Fruit fly (Drosophila melanogaster): ENCODE data around the gene Trmt61.

Trmt61 gene

dm6 chr3R:26020244-26021171 lies 38.8 kb upstream of the Trmt61 start (continued):
- TF ChIP-seq CG18262 (tag; optimal IDR thresholded peaks at IDR 0.05) (peak; percentile 73), unc-4 (GFP tag; IDR thresholded peaks at IDR 0.05; ENCODE audit: partially characterized antibody) (no peak), CG3838 (GFP tag; optimal IDR thresholded peaks at IDR 0.05) (no peak), mirr (GFP tag; optimal IDR thresholded peaks at IDR 0.05) (peak; percentile 33), CG6813 (GFP tag; optimal IDR thresholded peaks at IDR 0.05) (peak; percentile 62), cwo (GFP tag; optimal IDR thresholded peaks at IDR 0.05) (peak; percentile 58), CG2202 (tag; optimal IDR thresholded peaks at IDR 0.05) (peak; percentile 36), Awh (GFP tag; IDR thresholded peaks at IDR 0.05) (0 out of 2 replicates have a peak, but pooled peaks have one; percentile 39), zf30C (GFP tag; optimal IDR thresholded peaks at IDR 0.05) (peak; percentile 72), emc (GFP tag; optimal IDR thresholded peaks at IDR 0.05) (no peak), usp (GFP tag; optimal IDR thresholded peaks at IDR 0.05) (no peak), pros (GFP tag; optimal IDR thresholded peaks at IDR 0.05) (peak; percentile 91), CG12744 (GFP tag; optimal IDR thresholded peaks at IDR 0.05) (no peak), dm (GFP tag; optimal IDR thresholded peaks at IDR 0.05) (no peak), Eip74EF (GFP tag; optimal IDR thresholded peaks at IDR 0.05) (peak in 1 of 2 experiments; percentile 5), Opbp (GFP tag; IDR thresholded peaks at IDR 0.05; ENCODE audit: partially characterized antibody) (no peak), her (GFP tag; optimal IDR thresholded peaks at IDR 0.05) (no peak), pita (GFP tag; optimal IDR thresholded peaks at IDR 0.05) (no peak), danr (GFP tag; IDR thresholded peaks at IDR 0.05) (no peak), CG13123 (GFP tag; optimal IDR thresholded peaks at IDR 0.05) (no peak), inv (GFP tag; IDR thresholded peaks at IDR 0.05; ENCODE audit: partially characterized antibody) (no peak), wek (GFP tag; optimal IDR thresholded peaks at IDR 0.05) (no peak), CG17912 (GFP tag; optimal IDR thresholded peaks at IDR 0.05) (no peak), CG6654 (GFP tag; optimal IDR thresholded peaks at IDR 0.05) (peak; percentile 30), oc (tag; optimal IDR thresholded peaks at IDR 0.05) (no peak), CG4404 (GFP tag; IDR thresholded peaks at IDR 0.05) (no peak), CG12659 (GFP tag; optimal IDR thresholded peaks at IDR 0.05) (peak; percentile 69), CG6854 (GFP tag; optimal IDR thresholded peaks at IDR 0.05) (peak; percentile 49), BEAF-32 (GFP tag; optimal IDR thresholded peaks at IDR 0.05) (no peak), HLH54F (GFP tag; optimal IDR thresholded peaks at IDR 0.05) (no peak), Sry-δ (GFP tag; optimal IDR thresholded peaks at IDR 0.05) (no peak), CG3065 (GFP tag; optimal IDR thresholded peaks at IDR 0.05) (peak; percentile 28), so (GFP tag; IDR thresholded peaks at IDR 0.05) (no peak; the same call in 2 of the 3 replicates), gfzf (GFP tag; optimal IDR thresholded peaks at IDR 0.05) (no peak), B-H2 (GFP tag; optimal IDR thresholded peaks at IDR 0.05) (no peak), tup (GFP tag; optimal IDR thresholded peaks at IDR 0.05) (no peak), bbx (GFP tag; IDR thresholded peaks at IDR 0.05; ENCODE audit: partially characterized antibody) (0 out of 2 replicates have a peak, but pooled peaks have one; percentile 51), sc (optimal IDR thresholded peaks at IDR 0.05) (no peak), sc (GFP tag; optimal IDR thresholded peaks at IDR 0.05) (peak; percentile 65), CG15073 (GFP tag; optimal IDR thresholded peaks at IDR 0.05) (no peak), CG2129 (GFP tag; IDR thresholded peaks at IDR 0.05; ENCODE audit: partially characterized antibody) (no peak), chm (GFP tag; IDR thresholded peaks at IDR 0.05) (peak; percentile 8; the same call in 1 of the 2 replicates), CG11696 (GFP tag; IDR thresholded peaks at IDR 0.05) (no peak), CG34376 (GFP tag; optimal IDR thresholded peaks at IDR 0.05) (no peak), Fer2 (tag; optimal IDR thresholded peaks at IDR 0.05) (peak; percentile 8), CG8388 (GFP tag; optimal IDR thresholded peaks at IDR 0.05) (peak; percentile 76), tio (GFP tag; optimal IDR thresholded peaks at IDR 0.05) (peak; percentile 50), slp2 (GFP tag; optimal IDR thresholded peaks at IDR 0.05) (no peak)
